Fruit fly (Drosophila melanogaster) whole organism, wandering third instar larva: ENCODE measurements around the gene Megf8.

Experiments
- Abd-B ChIP-seq: fragments of >200 bp; optimal IDR thresholded peaks from 2 replicates; lab custom pipeline; 2017; ENCODE audit warnings: missing biosample characterization, missing genetic modification characterization
- CG32264 ChIP-seq: fragments of 200-800 bp; sonication (Bioruptor generic); optimal IDR thresholded peaks from 2 replicates; lab custom pipeline; 2016; ENCODE audit warnings: missing biosample characterization, missing genetic modification characterization
- CG9705 ChIP-seq: fragments of 200-800 bp; sonication (Bioruptor generic); optimal IDR thresholded peaks from 2 replicates; lab custom pipeline; 2018; ENCODE audit warnings: missing biosample characterization, mild to moderate bottlenecking, missing genetic modification characterization
- CrebA ChIP-seq: fragments of 200-800 bp; sonication (Bioruptor generic); optimal IDR thresholded peaks from 2 replicates; lab custom pipeline; 2016; ENCODE audit warnings: missing biosample characterization, mild to moderate bottlenecking, missing genetic modification characterization, borderline replicate concordance
- Dfd ChIP-seq: fragments of >200 bp; optimal IDR thresholded peaks from 2 replicates; lab custom pipeline; 2017; ENCODE audit warnings: missing biosample characterization, missing genetic modification characterization
- GATAd ChIP-seq: sonication (Bioruptor generic); optimal IDR thresholded peaks from 2 replicates; lab custom pipeline; 2016; ENCODE audit warnings: missing biosample characterization, missing genetic modification characterization
- HLH106 ChIP-seq: fragments of 200-800 bp; optimal IDR thresholded peaks from 3 replicates; lab custom pipeline; 2019; ENCODE audit warnings: missing biosample characterization, mild to moderate bottlenecking, missing genetic modification characterization, moderate library complexity
- Hnf4 ChIP-seq: fragments of 200-800 bp; sonication (Bioruptor generic); optimal IDR thresholded peaks from 2 replicates; lab custom pipeline; 2016; ENCODE audit warnings: missing biosample characterization, mild to moderate bottlenecking, missing genetic modification characterization
- Hr78 ChIP-seq: fragments of >200 bp; optimal IDR thresholded peaks from 2 replicates; lab custom pipeline; 2017; ENCODE audit warnings: missing biosample characterization, missing genetic modification characterization
- Hr83 ChIP-seq: fragments of 200-300 bp; sonication (Bioruptor generic); optimal IDR thresholded peaks from 2 replicates; lab custom pipeline; 2016; ENCODE audit warnings: missing biosample characterization, mild to moderate bottlenecking, missing genetic modification characterization, moderate library complexity; ENCODE audit not compliant: poor library complexity, severe bottlenecking
- Jra ChIP-seq: sonication (Bioruptor generic); optimal IDR thresholded peaks from 2 replicates; lab custom pipeline; 2016; ENCODE audit warnings: missing biosample characterization, missing genetic modification characterization
- Mio ChIP-seq: sonication (Bioruptor generic); optimal IDR thresholded peaks from 2 replicates; lab custom pipeline; 2016; ENCODE audit warnings: missing biosample characterization, missing genetic modification characterization
- Myc ChIP-seq: fragments of >200 bp; optimal IDR thresholded peaks from 2 replicates; lab custom pipeline; 2017
- N ChIP-seq: fragments of >200 bp; optimal IDR thresholded peaks from 2 replicates; lab custom pipeline; 2018; ENCODE audit warnings: missing biosample characterization, missing external identifiers, missing genetic modification characterization
- OdsH ChIP-seq: fragments of 200-800 bp; sonication (Bioruptor generic); optimal IDR thresholded peaks from 2 replicates; lab custom pipeline; 2016; ENCODE audit warnings: missing biosample characterization, mild to moderate bottlenecking, missing genetic modification characterization
- Rel ChIP-seq, 2 experiments: fragments of 200-800 bp; sonication (Bioruptor generic) in 1 of 2; optimal IDR thresholded peaks; 2 replicates in 1 of 2; 3 replicates in 1 of 2; lab custom pipeline; 2016 to 2019; ENCODE audit warnings: mild to moderate bottlenecking in 2 of 2, missing biosample characterization in 2 of 2, missing genetic modification characterization in 2 of 2, moderate library complexity in 1 of 2
- Sp1 ChIP-seq: fragments of 200-800 bp; sonication (Bioruptor generic); optimal IDR thresholded peaks from 3 replicates; lab custom pipeline; 2019; ENCODE audit warnings: missing biosample characterization, mild to moderate bottlenecking, missing genetic modification characterization, moderate library complexity
- Vsx2 ChIP-seq: fragments of 200-300, 225-300 bp; sonication (Bioruptor generic); optimal IDR thresholded peaks from 2 replicates; lab custom pipeline; 2018; ENCODE audit warnings: missing biosample characterization, missing genetic modification characterization; ENCODE audit not compliant: partially characterized antibody
- br ChIP-seq: fragments of 200-800 bp; sonication (Bioruptor generic); optimal IDR thresholded peaks from 2 replicates; lab custom pipeline; 2016; ENCODE audit warnings: missing biosample characterization, missing genetic modification characterization
- brk ChIP-seq: fragments of 200-800 bp; sonication (Bioruptor generic); optimal IDR thresholded peaks from 2 replicates; lab custom pipeline; 2016; ENCODE audit warnings: missing biosample characterization, mild to moderate bottlenecking, missing genetic modification characterization
- dl ChIP-seq, 2 experiments: fragments of 175-275, 200-275 bp in 1 of 2; fragments of 200-275 bp in 1 of 2; sonication (Bioruptor generic); optimal IDR thresholded peaks; lab custom pipeline; 2018; ENCODE audit warnings: mild to moderate bottlenecking in 2 of 2, missing biosample characterization in 2 of 2, missing genetic modification characterization in 2 of 2, moderate library complexity in 2 of 2; ENCODE audit not compliant: partially characterized antibody in 2 of 2, insufficient read depth in 1 of 2
- dmrt93B ChIP-seq: fragments of 200-800 bp; sonication (Bioruptor generic); optimal IDR thresholded peaks from 2 replicates; lab custom pipeline; 2018; ENCODE audit warnings: missing biosample characterization, mild to moderate bottlenecking, missing genetic modification characterization
- dsf ChIP-seq: sonication (Bioruptor generic); optimal IDR thresholded peaks from 2 replicates; lab custom pipeline; 2016; ENCODE audit warnings: missing biosample characterization, missing genetic modification characterization, borderline replicate concordance
- ey ChIP-seq: fragments of 200-800 bp; sonication (Bioruptor generic); optimal IDR thresholded peaks from 2 replicates; lab custom pipeline; 2016; ENCODE audit warnings: missing biosample characterization, missing genetic modification characterization
- foxo ChIP-seq, 2 experiments: fragments of 200-800 bp; sonication (Bioruptor generic); optimal IDR thresholded peaks; 2 replicates in 1 of 2; 3 replicates in 1 of 2; lab custom pipeline; 2016 to 2017; ENCODE audit warnings: missing biosample characterization in 2 of 2, missing genetic modification characterization in 2 of 2
- fru ChIP-seq: fragments of 200-800 bp; sonication (Bioruptor generic); optimal IDR thresholded peaks from 3 replicates; lab custom pipeline; 2016; ENCODE audit warnings: missing biosample characterization, mild to moderate bottlenecking, missing genetic modification characterization
- h ChIP-seq: fragments of 200-800 bp; sonication (Bioruptor generic); optimal IDR thresholded peaks from 3 replicates; lab custom pipeline; 2016; ENCODE audit warnings: missing biosample characterization, mild to moderate bottlenecking, missing genetic modification characterization
- jim ChIP-seq: fragments of 175-275, 200-325 bp; sonication (Bioruptor generic); optimal IDR thresholded peaks from 2 replicates; lab custom pipeline; 2016; ENCODE audit warnings: missing biosample characterization, mild to moderate bottlenecking, missing genetic modification characterization
- lola ChIP-seq: fragments of >200 bp; optimal IDR thresholded peaks from 2 replicates; lab custom pipeline; 2017; ENCODE audit warnings: missing biosample characterization, missing genetic modification characterization
- pan ChIP-seq: fragments of >200 bp; optimal IDR thresholded peaks from 2 replicates; lab custom pipeline; 2017
- psq ChIP-seq: fragments of 200-800 bp; sonication (Bioruptor generic); optimal IDR thresholded peaks from 3 replicates; lab custom pipeline; 2017; ENCODE audit warnings: missing biosample characterization, mild to moderate bottlenecking, missing genetic modification characterization, moderate library complexity
- rgr ChIP-seq: fragments of 200-800 bp; sonication (Bioruptor generic); optimal IDR thresholded peaks from 3 replicates; lab custom pipeline; 2016; ENCODE audit warnings: missing biosample characterization, mild to moderate bottlenecking, missing genetic modification characterization
- sage ChIP-seq: fragments of 200-800 bp; sonication (Bioruptor generic); optimal IDR thresholded peaks from 2 replicates; lab custom pipeline; 2016; ENCODE audit warnings: missing biosample characterization, mild to moderate bottlenecking, missing genetic modification characterization
- sv ChIP-seq: fragments of 200-800 bp; sonication (Bioruptor generic); optimal IDR thresholded peaks from 3 replicates; lab custom pipeline; 2016; ENCODE audit warnings: missing biosample characterization, missing genetic modification characterization
- tai ChIP-seq: sonication (Bioruptor generic); optimal IDR thresholded peaks from 2 replicates; lab custom pipeline; 2016; ENCODE audit warnings: missing biosample characterization, missing genetic modification characterization
- usp ChIP-seq: fragments of >200 bp; optimal IDR thresholded peaks from 2 replicates; lab custom pipeline; 2017; ENCODE audit warnings: missing biosample characterization, missing genetic modification characterization
- woc ChIP-seq: sonication (Bioruptor generic); optimal IDR thresholded peaks from 2 replicates; lab custom pipeline; 2016; ENCODE audit warnings: missing biosample characterization, mild to moderate bottlenecking, missing genetic modification characterization

Megf8 gene

DNA sequence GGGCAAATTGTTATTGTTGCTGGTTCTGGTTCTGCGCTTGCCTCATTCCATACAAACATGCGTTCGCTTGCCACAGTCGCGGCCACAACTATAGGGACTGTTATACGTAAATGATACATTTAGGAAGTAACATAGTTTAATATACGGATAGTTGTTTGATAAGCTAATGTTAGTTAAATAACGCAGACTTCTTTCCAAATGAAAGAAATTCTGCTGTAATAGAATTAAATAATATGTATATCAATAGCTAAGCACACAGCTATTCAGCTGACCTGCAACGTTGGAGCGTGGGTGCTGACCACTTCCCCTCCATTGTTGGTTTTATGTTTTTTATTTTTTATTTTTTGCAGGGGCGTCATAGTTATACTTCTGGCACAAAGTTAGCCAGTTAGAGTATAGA is 8.5 kb upstream of the Megf8 start:
- peak; percentile 39 for TF ChIP-seq ey (GFP tag; lab: Kevin White, UChicago)
- TF ChIP-seq Myc (lab: Kevin White, UChicago), result no peak
- TF ChIP-seq dl (GFP tag; optimal IDR thresholded peaks at IDR 0.05; lab: Kevin White, UChicago; ENCODE audit: insufficient read depth in 1 of 2, partially characterized antibody in 2 of 2), result no peak
- no peak for TF ChIP-seq Jra (GFP tag; lab: Kevin White, UChicago)
- TF ChIP-seq Vsx2 (GFP tag; lab: Kevin White, UChicago), result no peak
- no peak for TF ChIP-seq dsf (GFP tag; lab: Kevin White, UChicago)
- no peak for TF ChIP-seq Sp1
- no peak for TF ChIP-seq sage (GFP tag; lab: Kevin White, UChicago)
- no peak for TF ChIP-seq usp (GFP tag; lab: Kevin White, UChicago)
- peak; percentile 31 for TF ChIP-seq Hnf4 (GFP tag; lab: Kevin White, UChicago)
- TF ChIP-seq psq, result peak; percentile 16
- peak; percentile 47 for TF ChIP-seq rgr (GFP tag; lab: Kevin White, UChicago)
- TF ChIP-seq br (GFP tag; lab: Kevin White, UChicago), result peak; percentile 18
- TF ChIP-seq dmrt93B, result no peak
- TF ChIP-seq CrebA (GFP tag; lab: Kevin White, UChicago), result no peak
- TF ChIP-seq Abd-B (GFP tag; lab: Kevin White, UChicago), result no peak
- no peak for TF ChIP-seq jim (GFP tag; lab: Kevin White, UChicago)
- TF ChIP-seq GATAd (GFP tag; lab: Kevin White, UChicago), result no peak
- no peak for TF ChIP-seq CG32264 (GFP tag; lab: Kevin White, UChicago)
- TF ChIP-seq tai (GFP tag; lab: Kevin White, UChicago), result no peak
- TF ChIP-seq woc, result no peak
- TF ChIP-seq fru (GFP tag; lab: Kevin White, UChicago), result peak; percentile 43
- TF ChIP-seq Dfd (GFP tag; lab: Kevin White, UChicago), result no peak
- peak in 1 of 2 experiments; percentile 41 for TF ChIP-seq foxo (GFP tag; optimal IDR thresholded peaks at IDR 0.05; lab: Kevin White, UChicago)
- TF ChIP-seq h, result peak; percentile 31
- TF ChIP-seq N (GFP tag; lab: Kevin White, UChicago), result no peak
- no peak for TF ChIP-seq HLH106 (tag; lab: Kevin White, UChicago)
- TF ChIP-seq brk, result no peak

DNA sequence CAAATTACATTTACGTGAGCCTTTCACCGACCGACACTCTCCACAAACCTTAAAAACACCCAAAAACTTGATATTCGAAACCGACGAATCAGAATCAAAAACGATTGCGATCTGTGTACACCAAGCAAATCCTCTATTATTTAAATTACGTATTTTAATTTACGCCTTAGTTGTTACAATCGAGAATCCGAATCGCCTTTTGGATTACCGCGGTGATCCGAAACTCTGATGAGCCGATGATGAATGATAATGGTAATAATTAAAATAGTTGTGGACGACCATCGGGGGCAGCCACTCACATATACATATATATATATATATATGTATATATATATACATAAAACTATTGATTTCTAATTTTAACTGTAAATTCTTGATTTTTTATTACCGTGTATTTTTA is 3.6 kb upstream of the Megf8 start, which contains the start of gene CG7367:
Gene CG7367, minus strand, starts transcription at position 101 of the 400 bp plus-strand sequence.
- no peak for TF ChIP-seq pan (lab: Kevin White, UChicago)
- TF ChIP-seq CG32264 (GFP tag; lab: Kevin White, UChicago), result no peak

dm6 chr2L:8040872-8041271 is 2.4 kb upstream of the Megf8 start, which contains the start of gene CCDC53:
Gene CCDC53, plus strand, starts transcription at chr2L:8041106.
- no peak for TF ChIP-seq dmrt93B
- peak; percentile 56 for TF ChIP-seq Myc (lab: Kevin White, UChicago)

- TF ChIP-seq Sp1 (peak; percentile 67), dmrt93B (no peak), br (GFP tag; lab: Kevin White, UChicago) (no peak), Dfd (GFP tag; lab: Kevin White, UChicago) (no peak), sage (GFP tag; lab: Kevin White, UChicago) (no peak), lola (no peak), tai (GFP tag; lab: Kevin White, UChicago) (no peak), Rel (GFP tag; optimal IDR thresholded peaks at IDR 0.05; lab: Kevin White, UChicago) (no peak), Rel (tag; optimal IDR thresholded peaks at IDR 0.05; lab: Kevin White, UChicago) (peak; percentile 50), foxo (GFP tag; optimal IDR thresholded peaks at IDR 0.05; lab: Kevin White, UChicago) (peak in 1 of 2 experiments; percentile 45), CrebA (GFP tag; lab: Kevin White, UChicago) (no peak), Hr83 (no peak), Abd-B (GFP tag; lab: Kevin White, UChicago) (no peak), Mio (GFP tag; lab: Kevin White, UChicago) (no peak), h (peak; percentile 50), OdsH (GFP tag; lab: Kevin White, UChicago) (peak; percentile 35), sv (GFP tag; lab: Kevin White, UChicago) (peak; percentile 16), woc (no peak), ey (GFP tag; lab: Kevin White, UChicago) (no peak), psq (peak; percentile 1), Vsx2 (GFP tag; lab: Kevin White, UChicago) (no peak), usp (GFP tag; lab: Kevin White, UChicago) (no peak), CG9705 (peak; percentile 25), Hnf4 (GFP tag; lab: Kevin White, UChicago) (no peak), rgr (GFP tag; lab: Kevin White, UChicago) (no peak), Hr78 (GFP tag; lab: Kevin White, UChicago) (no peak), CG32264 (GFP tag; lab: Kevin White, UChicago) (no peak), HLH106 (tag; lab: Kevin White, UChicago) (peak; percentile 17), pan (lab: Kevin White, UChicago) (no peak), fru (GFP tag; lab: Kevin White, UChicago) (no peak)
Measured at dm6 chr2L:8042645-8043281, 508 bp upstream of the Megf8 start, which contains the start of gene RpL36A. Gene RpL36A, minus strand, starts transcription at chr2L:8042909.
